Worm (Caenorhabditis elegans) whole organism, L1 larva: Measurements from ENCODE around the gene adt-1.

Source experiments
- C04F5.9 ChIP-seq: sonication (generic microtip); optimal IDR thresholded peaks from 2 replicates; lab custom pipeline; 2016; ENCODE audit warnings: missing genetic modification characterization, missing compliant biosample characterization
- C16A3.4 ChIP-seq: fragments of 150-350 bp; optimal IDR thresholded peaks from 2 replicates; lab custom pipeline; 2014; ENCODE audit warnings: missing biosample characterization, missing genetic modification characterization
- aha-1 ChIP-seq: fragments of 150-350 bp; optimal IDR thresholded peaks from 2 replicates; lab custom pipeline; 2014; ENCODE audit warnings: missing biosample characterization, missing genetic modification characterization
- alr-1 ChIP-seq: fragments of 200-800 bp; sonication (Bioruptor generic); optimal IDR thresholded peaks from 2 replicates; lab custom pipeline; 2018; ENCODE audit warnings: borderline replicate concordance, mild to moderate bottlenecking, missing genetic modification characterization, missing compliant biosample characterization
- blmp-1 ChIP-seq: fragments of 150-350 bp; optimal IDR thresholded peaks from 2 replicates; lab custom pipeline; 2014; ENCODE audit warnings: missing biosample characterization, missing genetic modification characterization
- ceh-63 ChIP-seq: fragments of 200-800 bp; sonication (Bioruptor generic); optimal IDR thresholded peaks from 2 replicates; lab custom pipeline; 2018; ENCODE audit warnings: mild to moderate bottlenecking, missing genetic modification characterization, missing compliant biosample characterization
- ceh-88 ChIP-seq: fragments of 200-800 bp; sonication (Bioruptor generic); IDR thresholded peaks from 2 replicates; pipeline ENCODE4 v1.3.6; 2022; ENCODE audit warnings: missing genetic modification characterization, missing compliant biosample characterization
- ces-1 ChIP-seq: fragments of 150-350 bp; optimal IDR thresholded peaks from 2 replicates; lab custom pipeline; 2014; ENCODE audit warnings: missing biosample characterization, missing genetic modification reagents, missing genetic modification characterization
- dpl-1 ChIP-seq, 3 experiments: fragments of 150-350 bp in 2 of 3; sonication (generic microtip) in 1 of 3; optimal IDR thresholded peaks; 2 replicates each; lab custom pipeline; 2014 to 2017; ENCODE audit warnings: missing biosample characterization in 3 of 3, missing genetic modification characterization in 3 of 3, missing genetic modification reagents in 3 of 3
- dsc-1 ChIP-seq: sonication (generic microtip); optimal IDR thresholded peaks from 2 replicates; lab custom pipeline; 2016; ENCODE audit warnings: mild to moderate bottlenecking, missing genetic modification characterization, missing compliant biosample characterization
- efl-1 ChIP-seq, 4 experiments: fragments of 150-350 bp; optimal IDR thresholded peaks in 3 of 4; peaks in 1 of 4; 1 replicate in 1 of 4; 2 replicates in 3 of 4; lab custom pipeline; 2014; ENCODE audit warnings: missing biosample characterization in 2 of 4, missing genetic modification characterization in 2 of 4, missing genetic modification reagents in 2 of 4
- egl-13 ChIP-seq: sonication (generic microtip); optimal IDR thresholded peaks from 2 replicates; lab custom pipeline; 2016; ENCODE audit warnings: missing genotype, missing genetic modification reagents, missing genetic modification characterization, missing compliant biosample characterization
- elt-2 ChIP-seq: sonication (generic microtip); optimal IDR thresholded peaks from 2 replicates; lab custom pipeline; 2016; ENCODE audit warnings: missing genetic modification characterization, mild to moderate bottlenecking, inconsistent platforms, missing compliant biosample characterization, missing genetic modification reagents
- elt-3 ChIP-seq, 6 experiments: fragments of 150-350 bp in 1 of 6; sonication (generic microtip); optimal IDR thresholded peaks; 2 replicates each; lab custom pipeline; 2017 to 2018; ENCODE audit warnings: missing biosample characterization in 6 of 6, missing genetic modification characterization in 6 of 6, inconsistent platforms in 1 of 6
- fkh-10 ChIP-seq: sonication (generic microtip); optimal IDR thresholded peaks from 2 replicates; lab custom pipeline; 2017; ENCODE audit warnings: missing biosample characterization, missing genetic modification reagents, missing genetic modification characterization
- grh-1 ChIP-seq: fragments of 200-800 bp; sonication (Bioruptor generic); IDR thresholded peaks from 2 replicates; pipeline ENCODE4 v1.3.6; 2022; ENCODE audit warnings: missing genetic modification reagents, missing genetic modification characterization, missing compliant biosample characterization
- hlh-17 ChIP-seq: fragments of 200-800 bp; sonication (Bioruptor generic); optimal IDR thresholded peaks from 2 replicates; lab custom pipeline; 2018; ENCODE audit warnings: missing genetic modification characterization, mild to moderate bottlenecking, missing compliant biosample characterization, moderate library complexity, borderline replicate concordance
- isw-1 ChIP-seq: fragments of 200-800 bp; sonication (Bioruptor generic); IDR thresholded peaks from 2 replicates; pipeline ENCODE4 v1.3.6; 2022; ENCODE audit warnings: missing genetic modification characterization, missing compliant biosample characterization
- lin-14 ChIP-seq: fragments of 200-800 bp; sonication (Bioruptor generic); optimal IDR thresholded peaks from 2 replicates; lab custom pipeline; 2018; ENCODE audit warnings: mild to moderate bottlenecking, missing genetic modification characterization, moderate library complexity, missing compliant biosample characterization
- lin-39 ChIP-seq: fragments of 150-350 bp; optimal IDR thresholded peaks from 2 replicates; lab custom pipeline; 2014; ENCODE audit warnings: missing biosample characterization, missing genetic modification reagents, missing genetic modification characterization
- lsy-2 ChIP-seq, 2 experiments: fragments of 150-350 bp; optimal IDR thresholded peaks; 2 replicates each; lab custom pipeline; 2014; ENCODE audit warnings: missing biosample characterization in 2 of 2, missing genetic modification characterization in 2 of 2
- mef-2 ChIP-seq: fragments of 150-350 bp; optimal IDR thresholded peaks from 2 replicates; lab custom pipeline; 2014; ENCODE audit warnings: missing biosample characterization, missing genetic modification characterization
- mep-1 ChIP-seq: fragments of 150-350 bp; optimal IDR thresholded peaks from 2 replicates; lab custom pipeline; 2014; ENCODE audit warnings: missing biosample characterization, missing genetic modification characterization
- nhr-12 ChIP-seq: sonication (generic microtip); optimal IDR thresholded peaks from 2 replicates; lab custom pipeline; 2017; ENCODE audit warnings: missing biosample characterization, missing genetic modification characterization
- nhr-20 ChIP-seq: sonication (generic microtip); optimal IDR thresholded peaks from 2 replicates; lab custom pipeline; 2016; ENCODE audit warnings: mild to moderate bottlenecking, missing genetic modification characterization, missing compliant biosample characterization
- nhr-237 ChIP-seq: fragments of 150-350 bp; optimal IDR thresholded peaks from 2 replicates; lab custom pipeline; 2014; ENCODE audit warnings: missing biosample characterization, missing genetic modification characterization
- nhr-71 ChIP-seq: sonication (generic microtip); optimal IDR thresholded peaks from 2 replicates; lab custom pipeline; 2016; ENCODE audit warnings: mild to moderate bottlenecking, missing genetic modification characterization, moderate library complexity, missing compliant biosample characterization
- nhr-84 ChIP-seq: sonication (generic microtip); optimal IDR thresholded peaks from 2 replicates; lab custom pipeline; 2017; ENCODE audit warnings: missing biosample characterization, missing genetic modification characterization
- nhr-90 ChIP-seq: sonication (generic microtip); optimal IDR thresholded peaks from 2 replicates; lab custom pipeline; 2016; ENCODE audit warnings: mild to moderate bottlenecking, missing genetic modification characterization, missing compliant biosample characterization; ENCODE audit not compliant: poor library complexity
- pag-3 ChIP-seq: sonication (generic microtip); optimal IDR thresholded peaks from 2 replicates; lab custom pipeline; 2017; ENCODE audit warnings: missing genetic modification characterization, mild to moderate bottlenecking, missing compliant biosample characterization, antibody characterized with exemption, borderline replicate concordance; ENCODE audit not compliant: insufficient read depth
- pqm-1 ChIP-seq: sonication (generic microtip); optimal IDR thresholded peaks from 3 replicates; lab custom pipeline; 2017; ENCODE audit warnings: missing biosample characterization, missing genetic modification characterization
- snpc-4 ChIP-seq: fragments of 150-350 bp; optimal IDR thresholded peaks from 2 replicates; lab custom pipeline; 2014; ENCODE audit warnings: missing biosample characterization, missing genetic modification characterization
- sptf-1 ChIP-seq: fragments of 150-350 bp; optimal IDR thresholded peaks from 2 replicates; lab custom pipeline; 2014; ENCODE audit warnings: missing biosample characterization, missing genetic modification characterization
- sup-37 ChIP-seq: fragments of 200-800 bp; sonication (Bioruptor generic); optimal IDR thresholded peaks from 2 replicates; lab custom pipeline; 2018; ENCODE audit warnings: mild to moderate bottlenecking, missing genetic modification characterization, missing compliant biosample characterization
- tbx-2 ChIP-seq: sonication (generic microtip); optimal IDR thresholded peaks from 2 replicates; lab custom pipeline; 2016; ENCODE audit warnings: missing genetic modification characterization, missing compliant biosample characterization
- unc-86 ChIP-seq: sonication (generic microtip); optimal IDR thresholded peaks from 2 replicates; lab custom pipeline; 2016; ENCODE audit warnings: missing genetic modification characterization, missing compliant biosample characterization
- xbp-1 ChIP-seq: sonication (generic microtip); optimal IDR thresholded peaks from 2 replicates; lab custom pipeline; 2016; ENCODE audit warnings: missing genetic modification characterization, missing compliant biosample characterization
- zip-4 ChIP-seq: fragments of 200-800 bp; sonication (Bioruptor generic); optimal IDR thresholded peaks from 2 replicates; lab custom pipeline; 2018; ENCODE audit warnings: mild to moderate bottlenecking, missing genetic modification characterization, moderate library complexity, missing compliant biosample characterization
- ztf-11 ChIP-seq, 2 experiments: sonication (generic microtip); optimal IDR thresholded peaks; 2 replicates each; lab custom pipeline; 2016 to 2017; ENCODE audit warnings: missing genetic modification characterization in 2 of 2, missing biosample characterization in 1 of 2, missing compliant biosample characterization in 1 of 2

Gene adt-1

DNA sequence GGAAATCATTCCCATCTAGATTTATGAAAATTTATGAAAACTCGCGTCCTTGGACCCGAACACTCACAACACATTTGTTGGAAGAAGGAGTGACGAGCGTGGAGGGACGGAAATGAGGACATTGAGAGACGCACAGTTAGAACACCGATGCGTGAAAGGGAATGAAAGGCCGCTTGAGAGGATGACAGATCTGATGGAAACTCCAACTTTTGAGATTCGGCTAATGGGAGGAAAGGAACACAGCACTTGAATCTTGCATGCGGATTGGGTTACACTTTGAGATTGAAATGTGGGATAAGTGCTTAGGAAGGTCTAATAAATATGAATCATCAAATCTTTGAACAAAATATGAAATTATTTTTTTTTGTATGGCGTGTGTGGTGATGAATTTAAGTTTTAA, 32.8 kb upstream of the adt-1 start:
- TF ChIP-seq unc-86 (tag; lab: Kevin White, UChicago): no peak
- TF ChIP-seq blmp-1 (tag; lab: Kevin White, UChicago): peak; percentile 42
- TF ChIP-seq pqm-1 (tag; lab: Kevin White, UChicago): no peak

DNA sequence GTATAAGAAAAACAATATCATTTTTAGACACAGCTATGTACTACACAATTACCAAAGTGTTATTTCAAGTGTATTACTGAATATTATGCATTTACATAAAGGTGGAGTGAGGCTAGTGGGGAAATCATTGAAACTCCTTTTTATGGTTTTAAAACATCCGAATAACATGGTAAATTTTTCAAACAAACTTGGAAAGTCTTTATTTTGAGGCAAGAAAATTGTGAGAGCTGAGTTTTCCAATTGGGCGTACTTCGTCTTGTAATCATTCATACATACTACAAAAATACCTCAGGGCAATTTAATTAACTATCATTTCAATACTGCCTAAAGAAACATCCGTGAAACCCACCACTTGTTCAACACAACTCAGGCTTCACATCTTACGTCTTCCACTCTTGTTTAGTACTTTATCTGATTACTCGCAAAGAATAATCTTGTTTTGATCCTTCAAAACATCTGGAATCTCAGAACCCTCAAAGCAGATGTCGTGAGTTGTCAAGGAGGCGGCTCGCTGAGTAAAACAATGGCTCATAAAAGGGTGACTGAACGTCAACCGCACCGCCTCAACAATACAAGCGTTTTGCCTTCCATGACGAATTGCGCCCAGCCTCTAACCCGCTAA, 32.0 kb upstream of the adt-1 start, which contains the start of gene zmp-5:
Gene zmp-5 (plus strand): TSS at position 572 of the 622 bp plus-strand sequence.
- TF ChIP-seq dpl-1 (GFP tag; optimal IDR thresholded peaks at IDR 0.05; lab: Kevin White, UChicago): no peak
- peak; percentile 44 for TF ChIP-seq dsc-1 (tag; lab: Kevin White, UChicago)
- TF ChIP-seq nhr-90: no peak
- no peak for TF ChIP-seq ztf-11 (tag; optimal IDR thresholded peaks at IDR 0.05; lab: Kevin White, UChicago)
- TF ChIP-seq isw-1 (GFP tag; lab: Robert Waterston, UW): no peak
- no peak for TF ChIP-seq zip-4
- no peak for TF ChIP-seq xbp-1 (tag; lab: Kevin White, UChicago)
- TF ChIP-seq hlh-17 (GFP tag; lab: Kevin White, UChicago): no peak
- TF ChIP-seq efl-1 (optimal IDR thresholded peaks at IDR 0.05; lab: Kevin White, UChicago): no peak
- TF ChIP-seq efl-1 (GFP tag; optimal IDR thresholded peaks at IDR 0.05 in 1 of 2; lab: Kevin White, UChicago): peak in 1 of 2 experiments; percentile 65
- no peak for TF ChIP-seq mef-2

DNA sequence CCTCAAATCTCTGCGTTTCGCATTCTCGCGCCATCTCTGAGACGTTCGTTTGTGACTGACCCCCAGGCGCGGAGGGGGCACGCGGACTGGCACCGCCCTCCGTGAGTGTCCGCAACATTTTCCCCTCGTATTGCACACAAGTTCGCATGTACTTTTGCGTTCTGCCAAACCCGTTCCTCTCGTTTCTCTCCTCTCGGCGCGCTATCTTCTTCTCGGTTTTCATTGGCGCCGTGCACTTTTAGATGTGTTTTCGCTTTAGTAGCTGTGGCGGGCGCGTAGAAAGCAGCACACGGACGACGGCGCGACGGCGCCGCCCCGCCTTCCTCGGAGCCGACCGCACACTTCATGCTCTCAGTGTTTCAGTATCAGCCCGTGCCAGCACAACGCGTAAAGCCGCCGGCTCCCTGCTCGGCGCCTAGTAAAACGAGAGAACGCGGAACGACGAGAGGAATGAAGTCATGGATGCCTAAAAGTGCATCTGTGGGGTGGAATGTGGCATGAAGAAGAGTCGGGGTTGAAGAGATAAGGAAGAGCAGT, 23.2 kb upstream of the adt-1 start:
- TF ChIP-seq lin-14 (no peak), dsc-1 (tag; lab: Kevin White, UChicago) (no peak), pag-3 (no peak), ces-1 (GFP tag; lab: Kevin White, UChicago) (no peak), C16A3.4 (no peak), nhr-237 (tag; lab: Kevin White, UChicago) (no peak), alr-1 (tag; lab: Kevin White, UChicago) (no peak), snpc-4 (no peak), ceh-88 (GFP tag; lab: Robert Waterston, UW) (no peak), fkh-10 (no peak), mep-1 (tag; lab: Kevin White, UChicago) (no peak), nhr-12 (tag; lab: Kevin White, UChicago) (no peak), aha-1 (tag; lab: Kevin White, UChicago) (no peak)

DNA sequence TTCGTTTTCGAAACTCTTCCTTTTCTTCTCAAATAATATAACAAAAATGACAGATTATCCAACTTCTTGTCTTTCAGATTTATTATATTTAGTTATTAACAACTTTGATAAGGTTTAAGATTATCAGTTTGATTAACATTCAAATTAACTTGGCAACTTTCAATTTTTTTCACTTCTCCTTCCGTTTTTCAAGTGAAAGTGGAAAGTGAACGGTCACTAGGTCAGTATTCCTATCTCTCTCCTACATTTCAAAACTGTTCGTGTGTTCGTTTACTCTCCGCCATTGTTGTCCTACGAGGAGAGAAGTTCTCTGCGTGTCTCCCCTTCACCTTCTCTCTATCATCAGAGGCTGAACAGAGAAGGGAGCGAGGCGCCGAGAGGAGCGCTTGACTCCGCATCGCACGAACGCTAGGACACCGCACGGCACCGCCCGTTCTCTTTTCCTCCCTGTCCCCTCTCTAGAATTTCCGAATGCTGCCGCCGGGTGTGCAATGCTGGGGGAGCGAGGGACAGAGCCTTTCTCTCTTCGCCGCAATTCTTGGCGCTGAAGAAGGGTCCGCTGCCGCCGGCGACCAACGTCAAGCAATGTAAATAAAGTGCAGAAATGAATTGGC, 22.1 kb upstream of the adt-1 start:
- TF ChIP-seq egl-13 (tag; lab: Kevin White, UChicago) (no peak), C04F5.9 (tag; lab: Kevin White, UChicago) (no peak), elt-3 (tag; optimal IDR thresholded peaks at IDR 0.05; lab: Kevin White, UChicago) (no peak), lin-39 (tag; lab: Kevin White, UChicago) (no peak), blmp-1 (tag; lab: Kevin White, UChicago) (peak; percentile 41), nhr-20 (no peak), sptf-1 (tag; lab: Kevin White, UChicago) (no peak)

DNA sequence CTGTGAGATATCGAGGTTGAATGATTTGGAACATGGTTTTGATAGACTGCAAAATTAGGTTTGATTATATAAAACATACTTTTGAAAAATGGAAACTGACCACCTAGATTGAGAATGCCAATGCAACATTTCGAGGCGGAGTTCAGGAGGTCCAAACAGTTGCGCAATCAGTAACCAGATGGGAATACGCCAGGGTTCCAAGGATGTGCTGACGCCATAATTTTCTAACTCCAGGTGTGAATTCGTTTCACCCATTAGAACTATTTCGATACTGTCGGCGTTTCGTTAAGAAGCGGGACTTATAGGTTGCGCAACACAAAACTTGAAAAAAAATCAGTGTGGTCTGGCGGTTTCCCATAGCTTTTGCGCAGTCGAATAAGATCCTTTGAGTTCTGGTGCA, 18.8 kb upstream of the adt-1 start, which contains the start of gene C02B4.3:
Gene C02B4.3 (minus strand): TSS at position 34 of the 400 bp plus-strand sequence.
- no peak for TF ChIP-seq ceh-63 (GFP tag; lab: Kevin White, UChicago)
- no peak for TF ChIP-seq sup-37 (GFP tag; lab: Kevin White, UChicago)
- no peak for TF ChIP-seq nhr-71 (tag; lab: Kevin White, UChicago)
- TF ChIP-seq egl-13 (tag; lab: Kevin White, UChicago): no peak
- TF ChIP-seq tbx-2: no peak
- no peak for TF ChIP-seq lsy-2 (tag; optimal IDR thresholded peaks at IDR 0.05; lab: Kevin White, UChicago)
- no peak for TF ChIP-seq nhr-12 (tag; lab: Kevin White, UChicago)
- no peak for TF ChIP-seq fkh-10
- TF ChIP-seq elt-2 (tag; lab: Kevin White, UChicago): no peak
- TF ChIP-seq pqm-1 (tag; lab: Kevin White, UChicago): no peak
- TF ChIP-seq grh-1: no peak
- no peak for TF ChIP-seq nhr-84 (tag; lab: Kevin White, UChicago)
- TF ChIP-seq nhr-20: no peak
